Fruit fly (Drosophila melanogaster) S2 (cell line): ENCODE results near the gene CG13891.
A peak's percentile ranks its signal among the peaks of the same experiment; 100 is the strongest.

Experiments used
- CG8478 ChIP-seq: fragments of >200 bp; optimal IDR thresholded peaks from 2 replicates; lab custom pipeline; 2018
- CTCF ChIP-seq, 2 experiments: fragments of >200 bp; optimal IDR thresholded peaks; 2 replicates each; lab custom pipeline; 2018

Gene CG13891

DNA sequence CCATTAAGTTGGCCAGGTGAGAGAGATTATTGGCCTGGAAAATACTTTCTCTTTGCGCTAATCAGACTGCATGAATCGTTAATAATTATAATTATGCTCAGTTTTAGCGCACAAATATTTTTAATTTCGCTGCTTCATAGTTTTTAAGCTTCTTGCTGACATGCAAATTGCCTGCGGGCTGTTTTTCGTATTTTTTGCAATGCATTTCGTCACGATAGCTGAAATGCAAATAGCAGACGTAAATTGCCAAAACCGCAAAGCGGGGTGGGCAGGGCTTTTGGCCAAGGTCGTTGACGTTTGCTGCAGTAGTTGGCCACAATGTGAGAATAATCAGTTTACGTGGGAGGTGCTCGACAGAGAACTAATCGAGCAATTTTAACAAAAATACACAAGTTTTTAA is 4.6 kb upstream of the CG13891 start:
- TF ChIP-seq CG8478 (no peak), CTCF (optimal IDR thresholded peaks at IDR 0.05; lab: Kevin White, UChicago) (no peak)

DNA sequence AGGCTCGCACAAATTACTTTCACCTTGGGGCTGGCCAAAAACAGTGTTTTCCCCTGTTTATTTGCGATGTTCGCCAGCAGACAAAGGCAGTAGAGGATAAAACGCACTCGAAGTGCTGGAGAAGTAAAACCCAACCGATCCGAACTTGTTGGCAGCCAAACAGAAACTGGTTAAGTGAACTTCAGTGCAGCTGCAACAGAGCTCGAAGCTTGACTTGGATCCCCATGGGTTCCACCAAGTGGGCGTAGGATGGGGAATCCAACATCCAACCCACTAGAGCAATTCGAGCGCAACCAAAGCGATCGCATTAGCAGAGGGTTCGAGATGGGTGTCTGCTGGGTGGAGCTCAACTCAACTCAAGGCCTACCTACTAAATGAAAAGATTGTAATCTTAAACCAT is 3.9 kb upstream of the CG13891 start:
- TF ChIP-seq CTCF (optimal IDR thresholded peaks at IDR 0.05; lab: Kevin White, UChicago) (no peak), CG8478 (no peak)

dm6 chr3L:433354-433753 is 352 bp downstream of the CG13891 start:
- no peak for TF ChIP-seq CG8478
- no peak for TF ChIP-seq CTCF (optimal IDR thresholded peaks at IDR 0.05; lab: Kevin White, UChicago)

DNA sequence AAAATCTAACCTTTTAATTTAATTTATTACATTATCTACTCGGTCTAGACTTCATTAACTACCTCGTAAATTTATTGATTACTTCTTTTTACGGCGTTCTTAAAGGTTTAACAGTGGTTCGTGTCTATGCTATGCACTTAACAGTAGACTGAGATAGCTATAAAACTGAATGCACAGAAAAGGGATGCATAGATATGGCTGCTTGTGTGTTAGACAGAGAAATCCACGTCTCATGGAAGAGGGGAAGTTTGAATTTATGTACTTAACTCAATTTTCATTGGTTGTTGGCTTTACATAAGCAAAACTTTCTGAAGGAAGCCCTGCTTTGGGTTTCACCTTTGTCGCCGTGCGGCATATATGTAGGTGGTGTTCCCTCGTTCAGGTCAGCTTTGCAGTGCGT is 1.1 kb downstream of the CG13891 start:
- peak; percentile 46 to 50 for TF ChIP-seq CTCF (optimal IDR thresholded peaks at IDR 0.05; lab: Kevin White, UChicago)
- no peak for TF ChIP-seq CG8478

DNA sequence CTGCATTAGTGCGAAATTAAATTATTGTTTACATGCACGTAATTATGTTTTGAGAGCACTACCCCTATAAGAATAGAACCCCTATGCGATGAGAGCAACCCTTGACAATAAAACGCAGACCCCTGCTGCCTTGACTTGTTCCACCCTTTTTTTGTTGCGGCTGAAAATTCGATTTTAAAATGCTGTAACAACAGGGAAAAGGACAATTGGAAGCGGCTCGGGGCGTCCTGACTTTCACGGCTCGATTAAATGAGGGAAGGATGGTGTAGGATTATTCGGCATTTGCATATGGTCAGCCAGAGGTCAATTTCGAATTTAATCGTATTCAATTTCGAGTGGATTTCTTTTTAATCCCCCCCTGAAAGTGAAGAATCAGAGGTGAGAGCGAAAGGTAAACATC is 9.1 kb downstream of the CG13891 start:
- TF ChIP-seq CTCF (optimal IDR thresholded peaks at IDR 0.05; lab: Kevin White, UChicago): no peak
- TF ChIP-seq CG8478: no peak

- TF ChIP-seq CG8478: no peak
- TF ChIP-seq CTCF (optimal IDR thresholded peaks at IDR 0.05; lab: Kevin White, UChicago): no peak
Measured at dm6 chr3L:420656-421055, 13.1 kb downstream of the CG13891 start.

DNA sequence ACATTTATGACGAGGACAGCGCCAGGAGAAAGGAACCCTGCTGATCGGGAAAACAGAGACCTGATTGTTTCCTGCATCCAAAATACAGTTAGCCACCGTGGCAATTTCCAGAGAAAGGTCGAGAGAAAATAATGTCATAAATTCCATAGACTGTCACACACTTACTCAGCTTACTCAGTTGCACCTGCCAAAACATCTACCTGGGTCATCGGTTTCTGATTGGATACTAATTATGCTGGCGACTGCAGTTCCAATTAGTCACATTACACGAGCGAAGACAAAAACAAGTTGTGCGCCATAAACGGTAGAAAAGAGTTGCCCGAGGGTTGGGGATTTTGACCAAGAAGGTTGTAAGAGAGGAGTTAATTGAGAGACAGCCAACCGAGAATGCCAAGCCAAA is 17.4 kb downstream of the CG13891 start:
- TF ChIP-seq CG8478 (no peak), CTCF (optimal IDR thresholded peaks at IDR 0.05; lab: Kevin White, UChicago) (no peak)

DNA sequence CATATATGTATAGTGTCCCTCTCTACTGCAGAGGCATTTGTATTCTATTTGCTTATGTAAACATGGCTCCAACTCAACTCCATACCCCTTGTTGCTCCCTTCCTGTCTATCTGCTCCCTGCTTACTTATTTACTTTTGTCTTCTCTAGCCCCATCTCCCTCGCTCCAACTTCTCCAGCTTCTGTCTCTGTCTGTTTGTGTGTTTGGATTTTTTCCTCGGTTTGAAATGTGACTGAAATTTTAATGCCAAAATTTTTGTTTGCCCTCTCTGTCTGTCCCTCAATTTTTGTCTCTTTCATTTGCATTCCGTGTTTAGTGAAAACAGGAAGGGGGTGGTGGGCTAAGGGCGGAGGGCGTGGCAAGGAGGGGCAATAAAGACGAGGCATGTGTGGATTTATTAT is 23.9 kb downstream of the CG13891 start:
- no peak for TF ChIP-seq CTCF (optimal IDR thresholded peaks at IDR 0.05; lab: Kevin White, UChicago)
- TF ChIP-seq CG8478: no peak

dm6 chr3L:400252-400651 is 33.5 kb downstream of the CG13891 start:
- TF ChIP-seq CG8478 (no peak), CTCF (optimal IDR thresholded peaks at IDR 0.05; lab: Kevin White, UChicago) (no peak)

DNA sequence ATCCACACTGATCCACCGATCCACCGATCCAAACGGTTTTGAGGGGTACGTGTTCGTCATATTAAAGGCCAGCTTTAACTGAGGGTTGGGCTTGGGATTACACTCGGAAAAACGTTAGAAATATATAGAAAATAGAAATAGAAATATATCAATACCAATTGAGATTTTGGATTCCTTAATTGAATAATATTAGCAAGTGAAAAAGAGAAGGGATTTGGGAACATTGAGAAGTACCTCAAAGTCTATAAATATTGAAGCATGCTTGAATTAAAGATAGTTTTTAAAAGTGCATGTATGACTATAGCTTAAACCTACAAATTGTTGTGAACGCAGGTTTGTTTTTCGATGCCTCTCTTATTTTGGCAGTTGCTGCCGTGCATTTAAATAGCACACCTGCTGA is 38.5 kb downstream of the CG13891 start:
- TF ChIP-seq CG8478 (no peak), CTCF (optimal IDR thresholded peaks at IDR 0.05; lab: Kevin White, UChicago) (no peak)

DNA sequence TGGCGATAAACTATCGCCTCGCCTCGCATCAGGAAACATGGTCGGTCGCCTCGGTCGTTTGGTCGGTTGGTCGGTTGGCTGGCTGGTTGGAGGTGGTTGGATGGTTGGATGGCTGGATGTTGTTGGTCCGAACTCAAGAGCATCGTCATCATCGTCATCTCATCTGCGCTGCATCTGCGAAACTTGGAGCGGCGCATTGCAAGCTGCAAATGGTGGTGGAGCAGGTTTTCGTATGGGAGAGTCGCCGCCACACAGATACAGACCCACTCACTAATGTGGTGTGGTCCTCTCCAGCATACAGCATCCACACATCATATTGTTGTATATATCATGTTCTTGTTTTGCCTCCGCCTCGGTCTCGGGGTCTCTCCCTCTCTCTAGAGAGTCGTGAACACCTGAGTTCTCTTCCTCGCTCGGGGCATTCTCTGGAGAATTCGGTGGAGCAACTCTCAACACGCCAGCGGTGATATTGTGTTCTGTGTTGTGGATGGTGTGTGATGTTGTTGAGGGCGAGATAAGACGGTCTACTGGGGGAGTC is 41.0 kb downstream of the CG13891 start, which contains the start of gene trh:
Gene trh (minus strand): TSS at position 12 of the 538 bp plus-strand sequence.
- TF ChIP-seq CG8478 (no peak), CTCF (optimal IDR thresholded peaks at IDR 0.05; lab: Kevin White, UChicago) (no peak)

dm6 chr3L:390194-390593 is 43.5 kb downstream of the CG13891 start:
- no peak for TF ChIP-seq CG8478
- no peak for TF ChIP-seq CTCF (optimal IDR thresholded peaks at IDR 0.05; lab: Kevin White, UChicago)

DNA sequence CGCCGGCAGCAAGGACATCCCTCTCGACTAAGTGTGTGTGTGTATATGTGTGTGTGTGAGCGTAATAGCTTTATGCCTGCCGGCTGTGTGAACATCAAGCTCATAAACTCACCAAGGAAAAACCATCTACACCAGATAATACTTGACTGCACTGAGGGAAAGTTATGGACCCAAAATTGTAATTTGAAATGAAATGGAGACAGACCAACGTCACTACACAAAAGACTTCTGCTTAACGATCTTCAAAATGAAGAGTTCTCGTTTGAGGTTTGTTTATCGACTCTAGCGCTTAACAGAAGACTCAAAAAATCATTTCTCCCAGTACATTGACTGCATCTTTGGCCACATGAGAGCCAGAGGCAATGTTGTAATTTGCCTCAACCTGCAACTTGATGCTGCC is 45.6 kb downstream of the CG13891 start:
- TF ChIP-seq CTCF (optimal IDR thresholded peaks at IDR 0.05; lab: Kevin White, UChicago): no peak
- no peak for TF ChIP-seq CG8478

DNA sequence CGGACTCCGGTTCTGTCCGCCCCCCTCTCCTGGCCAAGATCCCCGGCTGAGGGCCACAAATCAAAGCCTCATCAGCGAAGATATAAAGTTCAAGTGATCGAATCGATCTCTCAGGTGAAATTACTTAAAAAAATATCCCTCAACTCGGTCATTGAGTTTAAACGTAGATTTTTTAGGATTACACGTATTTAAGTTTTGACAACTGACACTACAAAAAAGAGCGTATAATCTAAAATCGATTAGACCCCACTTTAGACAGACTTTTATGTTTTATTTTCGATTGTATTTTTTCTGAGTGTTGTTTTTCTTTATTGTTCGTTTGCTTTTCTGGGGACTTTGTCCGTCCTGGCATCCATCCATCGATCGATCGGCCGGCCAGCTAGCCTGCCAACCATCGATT is 48.6 kb downstream of the CG13891 start:
- TF ChIP-seq CG8478: no peak
- no peak for TF ChIP-seq CTCF (optimal IDR thresholded peaks at IDR 0.05; lab: Kevin White, UChicago)
